Fruit fly (Drosophila melanogaster) S2 (cell line): Measurements from ENCODE around the gene CG17134.

Source experiments
- CG8478 ChIP-seq: fragments of >200 bp; optimal IDR thresholded peaks from 2 replicates; lab custom pipeline; 2018
- CTCF ChIP-seq, 2 experiments: fragments of >200 bp; optimal IDR thresholded peaks; 2 replicates each; lab custom pipeline; 2018

dm6 chr2L:10856328-10856942 lies 35.9 kb downstream of the CG17134 start, which contains the start of gene Dnz1:
- TF ChIP-seq CG8478 (lab: Kevin White, UChicago) (no peak), CTCF (optimal IDR thresholded peaks at IDR 0.05; lab: Kevin White, UChicago) (no peak)
